Fruit fly (Drosophila melanogaster) whole organism, wandering third instar larva: ENCODE data around the gene CG17819.
A peak's percentile ranks its signal among the peaks of the same experiment; 100 is the strongest.

Experiments used
- Abd-B ChIP-seq: fragments of >200 bp; optimal IDR thresholded peaks from 2 replicates; lab custom pipeline; 2017; ENCODE audit warnings: missing biosample characterization, missing genetic modification characterization
- CG32264 ChIP-seq: fragments of 200-800 bp; sonication (Bioruptor generic); optimal IDR thresholded peaks from 2 replicates; lab custom pipeline; 2016; ENCODE audit warnings: missing biosample characterization, missing genetic modification characterization
- CG9705 ChIP-seq: fragments of 200-800 bp; sonication (Bioruptor generic); optimal IDR thresholded peaks from 2 replicates; lab custom pipeline; 2018; ENCODE audit warnings: missing biosample characterization, mild to moderate bottlenecking, missing genetic modification characterization
- CrebA ChIP-seq: fragments of 200-800 bp; sonication (Bioruptor generic); optimal IDR thresholded peaks from 2 replicates; lab custom pipeline; 2016; ENCODE audit warnings: missing biosample characterization, mild to moderate bottlenecking, missing genetic modification characterization, borderline replicate concordance
- Dfd ChIP-seq: fragments of >200 bp; optimal IDR thresholded peaks from 2 replicates; lab custom pipeline; 2017; ENCODE audit warnings: missing biosample characterization, missing genetic modification characterization
- GATAd ChIP-seq: sonication (Bioruptor generic); optimal IDR thresholded peaks from 2 replicates; lab custom pipeline; 2016; ENCODE audit warnings: missing biosample characterization, missing genetic modification characterization
- HLH106 ChIP-seq: fragments of 200-800 bp; optimal IDR thresholded peaks from 3 replicates; lab custom pipeline; 2019; ENCODE audit warnings: missing biosample characterization, mild to moderate bottlenecking, missing genetic modification characterization, moderate library complexity
- Hnf4 ChIP-seq: fragments of 200-800 bp; sonication (Bioruptor generic); optimal IDR thresholded peaks from 2 replicates; lab custom pipeline; 2016; ENCODE audit warnings: missing biosample characterization, mild to moderate bottlenecking, missing genetic modification characterization
- Hr78 ChIP-seq: fragments of >200 bp; optimal IDR thresholded peaks from 2 replicates; lab custom pipeline; 2017; ENCODE audit warnings: missing biosample characterization, missing genetic modification characterization
- Hr83 ChIP-seq: fragments of 200-300 bp; sonication (Bioruptor generic); optimal IDR thresholded peaks from 2 replicates; lab custom pipeline; 2016; ENCODE audit warnings: missing biosample characterization, mild to moderate bottlenecking, missing genetic modification characterization, moderate library complexity; ENCODE audit not compliant: poor library complexity, severe bottlenecking
- Mio ChIP-seq: sonication (Bioruptor generic); optimal IDR thresholded peaks from 2 replicates; lab custom pipeline; 2016; ENCODE audit warnings: missing biosample characterization, missing genetic modification characterization
- Myc ChIP-seq: fragments of >200 bp; optimal IDR thresholded peaks from 2 replicates; lab custom pipeline; 2017
- Rel ChIP-seq, 2 experiments: fragments of 200-800 bp; sonication (Bioruptor generic) in 1 of 2; optimal IDR thresholded peaks; 2 replicates in 1 of 2; 3 replicates in 1 of 2; lab custom pipeline; 2016 to 2019; ENCODE audit warnings: mild to moderate bottlenecking in 2 of 2, missing biosample characterization in 2 of 2, missing genetic modification characterization in 2 of 2, moderate library complexity in 1 of 2
- Sp1 ChIP-seq: fragments of 200-800 bp; sonication (Bioruptor generic); optimal IDR thresholded peaks from 3 replicates; lab custom pipeline; 2019; ENCODE audit warnings: missing biosample characterization, mild to moderate bottlenecking, missing genetic modification characterization, moderate library complexity
- Vsx2 ChIP-seq: fragments of 200-300, 225-300 bp; sonication (Bioruptor generic); optimal IDR thresholded peaks from 2 replicates; lab custom pipeline; 2018; ENCODE audit warnings: missing biosample characterization, missing genetic modification characterization; ENCODE audit not compliant: partially characterized antibody
- br ChIP-seq: fragments of 200-800 bp; sonication (Bioruptor generic); optimal IDR thresholded peaks from 2 replicates; lab custom pipeline; 2016; ENCODE audit warnings: missing biosample characterization, missing genetic modification characterization
- dl ChIP-seq, 2 experiments: fragments of 175-275, 200-275 bp in 1 of 2; fragments of 200-275 bp in 1 of 2; sonication (Bioruptor generic); optimal IDR thresholded peaks; lab custom pipeline; 2018; ENCODE audit warnings: mild to moderate bottlenecking in 2 of 2, missing biosample characterization in 2 of 2, missing genetic modification characterization in 2 of 2, moderate library complexity in 2 of 2; ENCODE audit not compliant: partially characterized antibody in 2 of 2, insufficient read depth in 1 of 2
- dmrt93B ChIP-seq: fragments of 200-800 bp; sonication (Bioruptor generic); optimal IDR thresholded peaks from 2 replicates; lab custom pipeline; 2018; ENCODE audit warnings: missing biosample characterization, mild to moderate bottlenecking, missing genetic modification characterization
- dsf ChIP-seq: sonication (Bioruptor generic); optimal IDR thresholded peaks from 2 replicates; lab custom pipeline; 2016; ENCODE audit warnings: missing biosample characterization, missing genetic modification characterization, borderline replicate concordance
- ey ChIP-seq: fragments of 200-800 bp; sonication (Bioruptor generic); optimal IDR thresholded peaks from 2 replicates; lab custom pipeline; 2016; ENCODE audit warnings: missing biosample characterization, missing genetic modification characterization
- foxo ChIP-seq, 2 experiments: fragments of 200-800 bp; sonication (Bioruptor generic); optimal IDR thresholded peaks; 2 replicates in 1 of 2; 3 replicates in 1 of 2; lab custom pipeline; 2016 to 2017; ENCODE audit warnings: missing biosample characterization in 2 of 2, missing genetic modification characterization in 2 of 2
- h ChIP-seq: fragments of 200-800 bp; sonication (Bioruptor generic); optimal IDR thresholded peaks from 3 replicates; lab custom pipeline; 2016; ENCODE audit warnings: missing biosample characterization, mild to moderate bottlenecking, missing genetic modification characterization
- jim ChIP-seq: fragments of 175-275, 200-325 bp; sonication (Bioruptor generic); optimal IDR thresholded peaks from 2 replicates; lab custom pipeline; 2016; ENCODE audit warnings: missing biosample characterization, mild to moderate bottlenecking, missing genetic modification characterization
- pan ChIP-seq: fragments of >200 bp; optimal IDR thresholded peaks from 2 replicates; lab custom pipeline; 2017
- psq ChIP-seq: fragments of 200-800 bp; sonication (Bioruptor generic); optimal IDR thresholded peaks from 3 replicates; lab custom pipeline; 2017; ENCODE audit warnings: missing biosample characterization, mild to moderate bottlenecking, missing genetic modification characterization, moderate library complexity
- rgr ChIP-seq: fragments of 200-800 bp; sonication (Bioruptor generic); optimal IDR thresholded peaks from 3 replicates; lab custom pipeline; 2016; ENCODE audit warnings: missing biosample characterization, mild to moderate bottlenecking, missing genetic modification characterization
- sage ChIP-seq: fragments of 200-800 bp; sonication (Bioruptor generic); optimal IDR thresholded peaks from 2 replicates; lab custom pipeline; 2016; ENCODE audit warnings: missing biosample characterization, mild to moderate bottlenecking, missing genetic modification characterization
- sv ChIP-seq: fragments of 200-800 bp; sonication (Bioruptor generic); optimal IDR thresholded peaks from 3 replicates; lab custom pipeline; 2016; ENCODE audit warnings: missing biosample characterization, missing genetic modification characterization
- tai ChIP-seq: sonication (Bioruptor generic); optimal IDR thresholded peaks from 2 replicates; lab custom pipeline; 2016; ENCODE audit warnings: missing biosample characterization, missing genetic modification characterization
- usp ChIP-seq: fragments of >200 bp; optimal IDR thresholded peaks from 2 replicates; lab custom pipeline; 2017; ENCODE audit warnings: missing biosample characterization, missing genetic modification characterization
- woc ChIP-seq: sonication (Bioruptor generic); optimal IDR thresholded peaks from 2 replicates; lab custom pipeline; 2016; ENCODE audit warnings: missing biosample characterization, mild to moderate bottlenecking, missing genetic modification characterization

CG17819 gene

DNA sequence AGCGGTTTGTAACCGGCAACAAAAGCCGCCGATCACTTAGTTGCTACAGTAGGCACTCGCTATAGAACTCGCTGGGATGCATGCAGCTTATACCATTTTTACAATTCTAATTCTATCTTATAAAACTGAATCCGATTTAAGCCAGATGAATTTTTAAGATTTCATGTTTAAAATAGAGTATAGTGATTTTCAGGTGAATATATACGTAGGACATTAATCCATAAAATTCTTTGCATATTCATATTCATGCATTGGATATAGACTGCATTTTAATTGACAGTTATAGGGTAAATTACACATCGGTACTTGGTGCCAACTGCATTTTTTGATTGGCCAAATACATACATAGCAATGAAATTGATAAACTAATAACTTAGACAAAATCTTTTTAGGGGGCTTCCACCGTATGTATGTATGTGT is 2.2 kb upstream of the CG17819 start (continued):
- no peak for TF ChIP-seq dsf
- TF ChIP-seq dmrt93B (GFP tag; lab: Kevin White, UChicago): no peak
- peak in 1 of 2 experiments; percentile 53 for TF ChIP-seq foxo (GFP tag; optimal IDR thresholded peaks at IDR 0.05; lab: Kevin White, UChicago)
- TF ChIP-seq h: no peak
- no peak for TF ChIP-seq dl (GFP tag; optimal IDR thresholded peaks at IDR 0.05; lab: Kevin White, UChicago; ENCODE audit: insufficient read depth in 1 of 2, partially characterized antibody in 2 of 2)
- TF ChIP-seq Hr83 (GFP tag; lab: Kevin White, UChicago): no peak
- TF ChIP-seq ey: peak; percentile 33
- no peak for TF ChIP-seq GATAd (GFP tag; lab: Kevin White, UChicago)

DNA sequence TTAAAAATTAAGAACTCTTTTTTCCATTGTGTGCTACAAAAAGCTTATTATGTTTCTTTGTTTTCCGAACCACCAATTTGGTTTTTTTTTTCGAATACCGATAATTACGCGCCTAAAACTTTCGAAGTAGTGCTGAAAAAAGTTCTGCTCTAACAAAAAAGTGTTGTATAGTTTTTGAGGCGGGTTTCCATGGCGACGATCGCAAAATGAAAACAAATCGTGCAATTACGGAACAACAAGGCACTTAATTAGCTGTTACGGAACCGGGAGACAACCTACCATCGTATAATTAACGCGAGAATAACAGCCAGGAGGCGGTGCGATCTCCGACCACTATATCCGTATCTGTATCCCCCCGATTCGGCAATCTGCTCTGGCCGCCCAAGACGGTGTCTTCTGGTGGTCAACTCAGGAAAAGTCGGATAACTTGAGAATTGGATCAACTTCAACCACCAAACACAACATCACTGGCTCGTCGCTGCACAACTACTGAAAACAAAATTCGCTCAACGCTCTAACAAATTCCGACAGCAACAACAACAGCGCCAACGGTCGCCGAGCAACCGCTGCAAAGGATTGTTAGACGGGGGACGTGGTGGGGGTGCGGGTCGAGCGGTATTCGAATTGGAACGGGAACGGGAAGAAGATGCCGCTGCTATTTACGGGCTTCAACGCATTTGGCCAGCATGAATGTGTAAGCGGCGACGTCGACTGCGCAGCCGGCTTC is 1.7 kb upstream of the CG17819 start, which contains the start of the genes CG6678 and dnd:
Gene CG6678, plus strand, starts transcription at position 169 of the 727 bp plus-strand sequence.
Gene dnd, minus strand, starts transcription at position 495 of the 727 bp plus-strand sequence.
- TF ChIP-seq pan (lab: Kevin White, UChicago) (no peak), sage (no peak), h (no peak), Rel (GFP tag; optimal IDR thresholded peaks at IDR 0.05; lab: Kevin White, UChicago) (no peak), Rel (tag; optimal IDR thresholded peaks at IDR 0.05; lab: Kevin White, UChicago) (no peak), br (no peak), dl (GFP tag; optimal IDR thresholded peaks at IDR 0.05; lab: Kevin White, UChicago; ENCODE audit: insufficient read depth in 1 of 2, partially characterized antibody in 2 of 2) (no peak), Hr78 (GFP tag; lab: Kevin White, UChicago) (no peak), rgr (GFP tag; lab: Kevin White, UChicago) (no peak), Mio (no peak), HLH106 (tag; lab: Kevin White, UChicago) (no peak), ey (no peak), Dfd (GFP tag; lab: Kevin White, UChicago) (no peak), Hnf4 (GFP tag; lab: Kevin White, UChicago) (peak; percentile 24), tai (GFP tag; lab: Kevin White, UChicago) (no peak), Vsx2 (GFP tag; lab: Kevin White, UChicago) (peak; percentile 80), jim (no peak)
- TF ChIP-seq, all 38 proteins: peak for 2

DNA sequence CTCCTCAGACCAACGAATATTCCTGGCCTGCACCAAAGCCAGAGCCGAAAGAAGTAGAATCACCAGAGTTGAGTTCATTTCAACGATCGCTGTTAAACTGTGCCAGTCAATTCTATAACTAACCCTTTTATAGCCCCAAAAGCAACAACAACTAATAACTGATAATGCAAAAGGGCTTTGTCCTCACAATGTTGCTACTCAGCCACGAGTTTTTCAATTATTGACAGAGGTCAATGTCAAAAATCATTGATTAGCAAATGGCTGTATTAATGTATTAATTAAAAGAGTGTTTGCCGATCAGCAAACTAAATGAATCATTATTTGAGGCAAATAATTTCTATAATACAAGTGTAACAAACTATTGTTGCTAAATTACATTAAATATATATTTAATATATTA is 996 bp downstream of the CG17819 start, which contains the start of gene fit:
Gene fit, minus strand, starts transcription at position 101 of the 400 bp plus-strand sequence.
- no peak for TF ChIP-seq usp (GFP tag; lab: Kevin White, UChicago)
- TF ChIP-seq foxo (GFP tag; optimal IDR thresholded peaks at IDR 0.05; lab: Kevin White, UChicago): no peak
- TF ChIP-seq Rel (GFP tag; optimal IDR thresholded peaks at IDR 0.05; lab: Kevin White, UChicago): no peak
- TF ChIP-seq Rel (tag; optimal IDR thresholded peaks at IDR 0.05; lab: Kevin White, UChicago): no peak
- no peak for TF ChIP-seq Abd-B (GFP tag; lab: Kevin White, UChicago)
- no peak for TF ChIP-seq dmrt93B (GFP tag; lab: Kevin White, UChicago)
- TF ChIP-seq dl (GFP tag; optimal IDR thresholded peaks at IDR 0.05; lab: Kevin White, UChicago; ENCODE audit: insufficient read depth in 1 of 2, partially characterized antibody in 2 of 2): no peak
- TF ChIP-seq pan (lab: Kevin White, UChicago): no peak
- TF ChIP-seq sv (GFP tag; lab: Kevin White, UChicago): no peak
- no peak for TF ChIP-seq HLH106 (tag; lab: Kevin White, UChicago)
- no peak for TF ChIP-seq dsf
- TF ChIP-seq Sp1 (GFP tag; lab: Kevin White, UChicago): no peak
- no peak for TF ChIP-seq Hr83 (GFP tag; lab: Kevin White, UChicago)
- no peak for TF ChIP-seq woc (GFP tag; lab: Kevin White, UChicago)
- TF ChIP-seq CG9705 (GFP tag; lab: Kevin White, UChicago): no peak
- TF ChIP-seq h: no peak
- TF ChIP-seq CG32264: no peak
- TF ChIP-seq psq (GFP tag; lab: Kevin White, UChicago): no peak
- no peak for TF ChIP-seq jim
- TF ChIP-seq, all 38 proteins: peak for 0

DNA sequence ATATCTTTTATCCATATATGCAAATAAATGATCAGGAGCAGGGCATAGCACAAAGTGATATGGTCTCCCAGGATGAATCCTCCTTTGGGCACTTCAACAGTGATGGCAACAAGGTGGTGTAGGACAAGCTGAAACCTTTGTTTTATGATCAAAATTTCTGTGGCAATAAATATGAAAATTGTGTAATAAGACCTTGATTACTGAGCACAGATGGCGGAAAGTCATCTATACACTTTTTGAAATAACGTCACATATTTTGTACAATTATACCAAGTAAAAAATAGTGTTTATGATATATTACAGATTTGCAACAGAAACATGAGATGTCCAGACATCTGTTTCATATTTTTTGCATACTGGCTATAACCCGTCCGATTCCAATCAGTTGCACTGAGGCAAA is 4.8 kb downstream of the CG17819 start, which contains the start of gene CG31465:
Gene CG31465, plus strand, starts transcription at position 301 of the 400 bp plus-strand sequence.
- TF ChIP-seq HLH106 (tag; lab: Kevin White, UChicago) (no peak), CrebA (GFP tag; lab: Kevin White, UChicago) (no peak), Sp1 (GFP tag; lab: Kevin White, UChicago) (no peak), Hnf4 (GFP tag; lab: Kevin White, UChicago) (no peak), tai (GFP tag; lab: Kevin White, UChicago) (no peak), jim (no peak), CG9705 (GFP tag; lab: Kevin White, UChicago) (no peak), rgr (GFP tag; lab: Kevin White, UChicago) (no peak), Myc (lab: Kevin White, UChicago) (no peak), Abd-B (GFP tag; lab: Kevin White, UChicago) (no peak), usp (GFP tag; lab: Kevin White, UChicago) (no peak)
